Fruit fly (Drosophila melanogaster): ENCODE data around the gene Cyp313a4.

Cyp313a4 gene

dm6 chr3R:12653511-12654252, 27.5 kb downstream of the Cyp313a4 start:
- no peak for TF ChIP-seq insv (optimal IDR thresholded peaks at IDR 0.05)
- no peak for TF ChIP-seq Sin3A (optimal IDR thresholded peaks at IDR 0.05)
- no peak for TF ChIP-seq ttk (optimal IDR thresholded peaks at IDR 0.05)
- no peak for TF ChIP-seq psq (optimal IDR thresholded peaks at IDR 0.05)
- no peak for TF ChIP-seq h (optimal IDR thresholded peaks at IDR 0.05)
- no peak for TF ChIP-seq Myc (optimal IDR thresholded peaks at IDR 0.05)

- TF ChIP-seq Sin3A (optimal IDR thresholded peaks at IDR 0.05): no peak
- TF ChIP-seq h (optimal IDR thresholded peaks at IDR 0.05): no peak
- no peak for TF ChIP-seq psq (optimal IDR thresholded peaks at IDR 0.05)
- no peak for TF ChIP-seq ttk (optimal IDR thresholded peaks at IDR 0.05)
- no peak for TF ChIP-seq insv (optimal IDR thresholded peaks at IDR 0.05)
- no peak for TF ChIP-seq Myc (optimal IDR thresholded peaks at IDR 0.05)
These were observed 28.4 kb downstream of the Cyp313a4 start for dm6 chr3R:12652736-12653135.

DNA sequence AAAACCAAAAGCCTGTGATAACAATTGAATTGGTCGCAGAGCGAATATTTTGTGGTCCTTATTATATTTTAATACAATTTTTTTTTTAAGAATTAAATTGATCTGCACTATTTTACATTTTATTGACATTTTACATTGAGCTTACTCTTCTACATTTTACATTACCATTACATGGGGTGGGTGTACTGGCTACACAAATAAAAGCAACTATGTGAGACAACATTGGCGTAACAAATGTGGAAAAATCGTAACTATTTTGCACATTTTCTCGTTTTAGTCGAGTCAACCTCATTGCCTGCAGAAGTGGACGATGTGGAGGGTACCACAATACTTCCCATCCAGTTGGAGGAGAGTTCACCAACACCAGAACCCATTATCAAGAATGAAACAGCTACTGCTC, 30.6 kb downstream of the Cyp313a4 start:
- TF ChIP-seq h (optimal IDR thresholded peaks at IDR 0.05) (no peak), insv (optimal IDR thresholded peaks at IDR 0.05) (no peak), ttk (optimal IDR thresholded peaks at IDR 0.05) (no peak), Myc (optimal IDR thresholded peaks at IDR 0.05) (no peak), Sin3A (optimal IDR thresholded peaks at IDR 0.05) (no peak), psq (optimal IDR thresholded peaks at IDR 0.05) (no peak)

DNA sequence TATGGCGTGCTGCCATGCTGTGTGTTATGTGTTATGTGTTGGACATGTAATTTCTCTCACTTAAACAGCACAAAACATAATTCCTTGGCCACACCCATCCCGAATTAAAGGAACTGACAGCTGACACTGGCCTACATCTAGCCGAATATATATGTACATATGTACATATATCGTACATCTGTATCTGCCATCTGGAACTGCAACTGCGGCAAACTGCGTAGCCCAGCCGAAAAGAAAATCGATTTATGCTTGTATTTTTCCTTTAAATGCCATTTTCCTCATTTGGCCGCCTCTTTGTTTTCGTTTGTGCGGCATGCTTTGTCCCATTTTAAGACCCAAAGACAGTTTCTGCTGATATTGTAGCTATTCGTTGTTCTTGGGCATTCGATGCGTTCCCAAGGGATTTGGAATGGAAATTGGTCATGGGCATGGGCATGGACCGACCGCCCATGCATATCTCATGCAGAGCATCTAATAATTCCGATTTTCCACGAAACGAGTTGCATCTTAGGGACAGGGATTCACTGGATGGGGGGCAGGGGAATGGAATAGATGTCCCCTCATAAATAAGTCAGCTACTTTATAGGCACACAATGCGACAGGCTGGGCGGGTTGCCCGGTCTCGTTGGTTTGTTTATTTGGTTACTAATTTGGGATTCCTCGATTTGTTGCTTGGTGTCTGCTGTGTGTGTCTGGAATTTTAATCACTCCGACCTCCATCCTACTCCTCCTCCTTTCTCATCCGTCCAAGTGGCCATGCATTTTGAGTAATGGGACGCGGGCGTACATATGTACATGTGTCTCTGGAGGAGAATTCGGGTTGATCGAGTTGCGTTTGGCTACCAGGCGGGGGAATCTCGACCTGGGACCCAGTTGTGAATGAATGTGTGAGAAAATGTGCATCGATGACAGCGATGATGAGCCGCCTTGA, 31.8 kb downstream of the Cyp313a4 start:
- TF ChIP-seq h (optimal IDR thresholded peaks at IDR 0.05): no peak
- TF ChIP-seq psq (optimal IDR thresholded peaks at IDR 0.05): no peak
- no peak for TF ChIP-seq insv (optimal IDR thresholded peaks at IDR 0.05)
- no peak for TF ChIP-seq Myc (optimal IDR thresholded peaks at IDR 0.05)
- no peak for TF ChIP-seq Sin3A (optimal IDR thresholded peaks at IDR 0.05)
- no peak for TF ChIP-seq ttk (optimal IDR thresholded peaks at IDR 0.05)

- TF ChIP-seq Myc (optimal IDR thresholded peaks at IDR 0.05): no peak
- TF ChIP-seq psq (optimal IDR thresholded peaks at IDR 0.05): no peak
- no peak for TF ChIP-seq ttk (optimal IDR thresholded peaks at IDR 0.05)
These were observed 33.2 kb downstream of the Cyp313a4 start, which contains the start of gene Dtg for dm6 chr3R:12647954-12648353. TSS of gene Dtg (plus strand) at chr3R:12648058.

DNA sequence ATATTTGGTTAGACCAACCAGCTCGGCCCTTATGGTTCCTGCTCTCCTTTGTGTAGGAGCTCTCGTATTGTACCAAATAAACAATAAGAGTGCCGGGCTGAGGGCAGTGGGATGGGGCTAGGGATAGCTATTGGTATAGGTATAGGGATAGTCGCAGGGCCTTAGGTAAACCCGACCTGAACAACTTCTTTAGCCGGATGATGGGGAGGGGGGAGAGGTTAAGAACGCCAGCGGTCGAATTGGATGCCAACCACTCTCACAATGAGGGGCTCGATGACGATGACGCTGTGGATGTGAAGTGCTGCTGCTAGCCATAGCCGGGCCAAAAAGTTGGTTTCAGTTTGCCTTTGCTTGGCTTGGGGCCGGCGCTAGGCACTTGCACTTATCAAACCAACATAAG, 33.8 kb downstream of the Cyp313a4 start:
- TF ChIP-seq ttk (optimal IDR thresholded peaks at IDR 0.05) (no peak), Sin3A (optimal IDR thresholded peaks at IDR 0.05) (no peak), psq (optimal IDR thresholded peaks at IDR 0.05) (no peak), insv (optimal IDR thresholded peaks at IDR 0.05) (no peak), h (optimal IDR thresholded peaks at IDR 0.05) (no peak), Myc (optimal IDR thresholded peaks at IDR 0.05) (no peak)

dm6 chr3R:12646926-12647325, 34.2 kb downstream of the Cyp313a4 start:
- TF ChIP-seq Sin3A (optimal IDR thresholded peaks at IDR 0.05): no peak
- TF ChIP-seq h (optimal IDR thresholded peaks at IDR 0.05): no peak
- TF ChIP-seq insv (optimal IDR thresholded peaks at IDR 0.05): no peak
- no peak for TF ChIP-seq Myc (optimal IDR thresholded peaks at IDR 0.05)
- no peak for TF ChIP-seq ttk (optimal IDR thresholded peaks at IDR 0.05)
- no peak for TF ChIP-seq psq (optimal IDR thresholded peaks at IDR 0.05)

DNA sequence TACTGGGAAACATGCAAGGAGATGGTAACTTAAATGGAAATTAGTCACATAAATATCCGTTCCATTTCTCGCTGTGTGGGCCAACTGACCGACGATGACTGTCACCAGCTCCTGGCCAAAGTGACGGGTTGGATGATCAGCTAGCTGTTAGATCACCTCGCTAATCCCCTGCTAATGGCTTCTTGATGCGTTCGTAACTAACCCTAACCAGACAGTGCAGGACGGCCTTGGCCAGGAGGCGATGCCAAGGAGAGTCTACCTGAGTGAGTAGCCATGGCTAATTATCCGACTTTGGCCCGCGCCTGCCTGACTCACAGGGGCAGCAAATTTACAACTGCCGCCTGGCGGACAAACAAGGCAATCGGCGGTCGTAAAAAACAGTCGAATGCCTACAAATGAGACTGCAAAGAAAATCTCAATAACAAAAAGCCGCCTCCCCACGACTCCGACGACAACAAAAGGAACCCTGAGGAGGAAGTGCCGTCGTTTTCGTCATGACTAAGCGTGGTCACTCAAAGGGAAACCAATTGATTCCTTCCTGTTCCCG, 35.3 kb downstream of the Cyp313a4 start:
- TF ChIP-seq ttk (optimal IDR thresholded peaks at IDR 0.05): no peak
- TF ChIP-seq psq (optimal IDR thresholded peaks at IDR 0.05): no peak
- no peak for TF ChIP-seq Myc (optimal IDR thresholded peaks at IDR 0.05)
- TF ChIP-seq Sin3A (optimal IDR thresholded peaks at IDR 0.05): no peak

DNA sequence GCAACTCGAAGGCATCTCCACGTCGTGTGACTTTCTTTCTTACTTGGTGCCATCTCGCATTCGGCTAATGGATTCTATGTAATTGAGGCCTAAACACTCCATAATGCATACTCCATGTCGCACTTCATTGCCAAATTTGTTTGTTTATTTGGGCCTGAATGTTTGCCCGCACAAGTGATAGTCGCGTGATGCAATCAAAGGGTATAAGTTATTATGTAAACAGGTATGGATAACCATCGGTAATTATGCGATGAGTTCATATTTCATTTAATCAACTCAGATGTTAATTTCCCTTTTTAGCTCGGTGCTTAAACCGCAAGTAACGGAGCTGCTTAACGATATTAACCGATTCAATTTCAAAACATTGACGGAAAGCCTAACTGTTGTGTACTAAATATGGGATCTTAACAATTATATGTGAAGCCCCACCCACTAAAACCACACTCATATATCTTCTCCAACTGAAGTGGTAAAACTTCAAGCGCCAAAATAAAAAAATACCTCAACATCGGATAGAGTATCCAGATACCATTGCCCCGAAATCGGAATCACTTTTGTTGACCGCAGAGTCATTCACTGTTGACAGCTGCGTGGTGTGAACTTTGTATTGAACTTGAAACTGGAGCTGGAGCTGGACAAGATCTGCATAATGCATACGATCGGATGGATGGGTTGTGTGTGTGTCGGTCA, 36.4 kb downstream of the Cyp313a4 start:
- no peak for TF ChIP-seq ttk (optimal IDR thresholded peaks at IDR 0.05)
- no peak for TF ChIP-seq h (optimal IDR thresholded peaks at IDR 0.05)
- no peak for TF ChIP-seq Myc (optimal IDR thresholded peaks at IDR 0.05)
- no peak for TF ChIP-seq insv (optimal IDR thresholded peaks at IDR 0.05)
- TF ChIP-seq psq (optimal IDR thresholded peaks at IDR 0.05): no peak
- no peak for TF ChIP-seq Sin3A (optimal IDR thresholded peaks at IDR 0.05)

- TF ChIP-seq insv (optimal IDR thresholded peaks at IDR 0.05) (no peak), Sin3A (optimal IDR thresholded peaks at IDR 0.05) (no peak), ttk (optimal IDR thresholded peaks at IDR 0.05) (no peak), Myc (optimal IDR thresholded peaks at IDR 0.05) (no peak), psq (optimal IDR thresholded peaks at IDR 0.05) (no peak), h (optimal IDR thresholded peaks at IDR 0.05) (no peak)
These were observed 39.1 kb downstream of the Cyp313a4 start, which contains the start of gene CG6753 for dm6 chr3R:12642051-12642532. TSS of gene CG6753 (minus strand) at chr3R:12642482.

dm6 chr3R:12641620-12642019, 39.6 kb downstream of the Cyp313a4 start:
- TF ChIP-seq h (optimal IDR thresholded peaks at IDR 0.05): no peak
- TF ChIP-seq Myc (optimal IDR thresholded peaks at IDR 0.05): no peak
- TF ChIP-seq ttk (optimal IDR thresholded peaks at IDR 0.05): no peak
- TF ChIP-seq psq (optimal IDR thresholded peaks at IDR 0.05): no peak
- no peak for TF ChIP-seq insv (optimal IDR thresholded peaks at IDR 0.05)

All from Kc167 (cell line).